Fruit fly (Drosophila melanogaster) whole organism, adult: ENCODE data around the gene Or13a.
A peak's percentile ranks its signal among the peaks of the same experiment; 100 is the strongest.

ENCODE experiments used
- CG11617 ChIP-seq: fragments of 200-800 bp; sonication (Bioruptor generic); optimal IDR thresholded peaks from 2 replicates; lab custom pipeline; 2017; ENCODE audit warnings: mild to moderate bottlenecking, missing biosample characterization, missing genetic modification reagents, missing genetic modification characterization
- CG33017 ChIP-seq: fragments of 200-800 bp; sonication (Bioruptor generic); optimal IDR thresholded peaks from 2 replicates; lab custom pipeline; 2018; ENCODE audit warnings: missing biosample characterization, mild to moderate bottlenecking, missing genetic modification characterization, moderate library complexity
- CG7045 ChIP-seq: fragments of 200-800 bp; sonication (Bioruptor generic); optimal IDR thresholded peaks from 2 replicates; lab custom pipeline; 2017; ENCODE audit warnings: missing biosample characterization, mild to moderate bottlenecking, missing genetic modification characterization
- CG7101 ChIP-seq: fragments of 200-800 bp; sonication (Bioruptor generic); optimal IDR thresholded peaks from 2 replicates; lab custom pipeline; 2018; ENCODE audit warnings: missing biosample characterization, mild to moderate bottlenecking, missing genetic modification characterization, moderate library complexity
- Clk ChIP-seq: fragments of 200-800 bp; sonication (Bioruptor generic); optimal IDR thresholded peaks from 2 replicates; lab custom pipeline; 2017; ENCODE audit warnings: missing biosample characterization, missing genetic modification characterization
- Hr96 ChIP-seq: fragments of 200-800 bp; sonication (Bioruptor generic); optimal IDR thresholded peaks from 2 replicates; lab custom pipeline; 2016; ENCODE audit warnings: missing biosample characterization, missing genetic modification characterization
- bab1 ChIP-seq: fragments of 200-800 bp; sonication (Bioruptor generic); optimal IDR thresholded peaks from 3 replicates; lab custom pipeline; 2019; ENCODE audit warnings: missing biosample characterization, mild to moderate bottlenecking, missing genetic modification characterization, moderate library complexity
- kay ChIP-seq: fragments of 200-800 bp; sonication (Bioruptor generic); peaks from one replicate; lab custom pipeline; 2016; ENCODE audit warnings: missing biosample characterization, missing genetic modification characterization, borderline replicate concordance

DNA sequence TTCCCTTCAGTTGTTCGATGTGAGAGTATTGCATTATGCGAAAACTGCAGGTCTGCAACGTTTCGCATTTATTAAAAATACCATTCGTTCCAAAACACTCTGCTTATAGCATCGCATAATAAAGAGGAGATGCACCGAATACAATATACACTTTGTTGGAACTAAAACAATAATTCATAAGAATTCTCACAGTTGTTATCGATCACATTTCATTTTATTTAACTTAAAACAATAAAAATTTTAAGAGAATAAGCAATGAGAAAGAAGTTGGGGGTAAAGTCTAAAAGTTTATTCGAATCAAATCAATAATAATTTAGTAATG lies 40.0 kb upstream of the Or13a start:
- TF ChIP-seq kay (GFP tag; lab: Kevin White, UChicago) (no peak), CG7045 (GFP tag; lab: Kevin White, UChicago) (no peak), CG7101 (tag; lab: Kevin White, UChicago) (peak; percentile 7), Hr96 (GFP tag; lab: Kevin White, UChicago) (no peak), Clk (GFP tag; lab: Kevin White, UChicago) (no peak), bab1 (GFP tag; lab: Kevin White, UChicago) (no peak), CG33017 (tag; lab: Kevin White, UChicago) (no peak), CG11617 (GFP tag; lab: Kevin White, UChicago) (no peak)
